Worm (Caenorhabditis elegans) whole organism, young adult: ENCODE data around the gene col-83.

Experiments used
- B0261.1 ChIP-seq: sonication (generic microtip); optimal IDR thresholded peaks from 2 replicates; lab custom pipeline; 2016; ENCODE audit warnings: mild to moderate bottlenecking, missing genetic modification characterization, moderate library complexity, missing compliant biosample characterization
- B0336.3 ChIP-seq: fragments of 200-800 bp; sonication (Bioruptor generic); IDR thresholded peaks from 2 replicates; pipeline ENCODE4 v1.3.6; 2022; ENCODE audit warnings: missing genetic modification characterization, missing compliant biosample characterization
- F22D6.2 ChIP-seq: sonication (generic microtip); optimal IDR thresholded peaks from 2 replicates; lab custom pipeline; 2016; ENCODE audit warnings: mild to moderate bottlenecking, missing genetic modification characterization, missing compliant biosample characterization
- F52B5.7 ChIP-seq: sonication (generic microtip); optimal IDR thresholded peaks from 2 replicates; lab custom pipeline; 2016; ENCODE audit warnings: mild to moderate bottlenecking, missing genetic modification characterization, missing compliant biosample characterization
- K12H6.12 ChIP-seq: fragments of 200-800 bp; sonication (Bioruptor generic); optimal IDR thresholded peaks from 2 replicates; lab custom pipeline; 2018; ENCODE audit warnings: mild to moderate bottlenecking, missing genetic modification characterization, missing compliant biosample characterization
- Y53G8AR.9 ChIP-seq: fragments of 200-800 bp; sonication (Bioruptor generic); conservative IDR thresholded peaks from 2 replicates; pipeline ENCODE4 v1.3.6; 2022; ENCODE audit warnings: missing genetic modification reagents, missing genetic modification characterization, missing compliant biosample characterization
- ZK185.1 ChIP-seq: sonication (generic microtip); optimal IDR thresholded peaks from 2 replicates; lab custom pipeline; 2016; ENCODE audit warnings: mild to moderate bottlenecking, missing genetic modification characterization, missing compliant biosample characterization; ENCODE audit not compliant: poor library complexity, severe bottlenecking
- atf-7 ChIP-seq: sonication (generic microtip); optimal IDR thresholded peaks from 2 replicates; lab custom pipeline; 2017; ENCODE audit warnings: mild to moderate bottlenecking, missing genetic modification characterization, missing compliant biosample characterization
- attf-5 ChIP-seq: fragments of 200-800 bp; sonication (Bioruptor generic); optimal IDR thresholded peaks from 2 replicates; lab custom pipeline; 2018; ENCODE audit warnings: mild to moderate bottlenecking, missing genetic modification characterization, missing compliant biosample characterization
- cebp-1 ChIP-seq, 2 experiments: fragments of 200-800 bp in 1 of 2; sonication (Bioruptor generic) in 1 of 2; sonication (generic microtip) in 1 of 2; IDR thresholded peaks in 1 of 2; optimal IDR thresholded peaks in 1 of 2; 2 replicates each; pipeline versions ENCODE4 v1.3.6 to Lab custom; 2017 to 2022; ENCODE audit warnings: missing compliant biosample characterization in 2 of 2, missing genetic modification characterization in 2 of 2, mild to moderate bottlenecking in 1 of 2, missing genetic modification reagents in 1 of 2, moderate library complexity in 1 of 2
- ceh-40 ChIP-seq: fragments of 200-800 bp; sonication (Bioruptor generic); IDR thresholded peaks from 2 replicates; pipeline ENCODE4 v1.3.6; 2022; ENCODE audit warnings: missing genetic modification characterization, missing compliant biosample characterization
- ceh-58 ChIP-seq: fragments of 200-800 bp; sonication (Bioruptor generic); IDR thresholded peaks from 2 replicates; pipeline ENCODE4 v1.3.6; 2022; ENCODE audit warnings: missing genetic modification characterization, missing compliant biosample characterization
- chd-7 ChIP-seq: sonication (generic microtip); optimal IDR thresholded peaks from 2 replicates; lab custom pipeline; 2016; ENCODE audit warnings: mild to moderate bottlenecking, missing genetic modification characterization, moderate library complexity, missing compliant biosample characterization
- dpl-1 ChIP-seq: fragments of 150-350 bp; optimal IDR thresholded peaks from 2 replicates; lab custom pipeline; 2014; ENCODE audit warnings: missing biosample characterization, missing genetic modification reagents, missing genetic modification characterization
- egl-18 ChIP-seq: fragments of 200-800 bp; sonication (Bioruptor generic); IDR thresholded peaks from 2 replicates; pipeline ENCODE4 v1.3.6; 2022; ENCODE audit warnings: missing genetic modification reagents, missing genetic modification characterization, missing compliant biosample characterization
- hmg-1.2 ChIP-seq: fragments of 200-800 bp; sonication (Bioruptor generic); IDR thresholded peaks from 2 replicates; pipeline ENCODE4 v1.3.6; 2022; ENCODE audit warnings: missing genetic modification reagents, missing genetic modification characterization, missing compliant biosample characterization
- lin-26 ChIP-seq: fragments of 200-800 bp; sonication (Bioruptor generic); IDR thresholded peaks from 2 replicates; pipeline ENCODE4 v1.3.6; 2022; ENCODE audit warnings: missing genetic modification reagents, missing genetic modification characterization, missing compliant biosample characterization
- lin-35 ChIP-seq, 3 experiments: fragments of 150-350 bp in 2 of 3; sonication (generic microtip) in 1 of 3; optimal IDR thresholded peaks; 2 replicates each; lab custom pipeline; 2014 to 2018; ENCODE audit warnings: missing biosample characterization in 3 of 3, missing genetic modification characterization in 3 of 3, missing genetic modification reagents in 3 of 3
- lin-40 ChIP-seq: sonication (generic microtip); optimal IDR thresholded peaks from 2 replicates; lab custom pipeline; 2016; ENCODE audit warnings: missing genetic modification characterization, mild to moderate bottlenecking, missing compliant biosample characterization, missing genotype, missing genetic modification reagents
- lin-54 ChIP-seq: fragments of 200-800 bp; sonication (Bioruptor generic); optimal IDR thresholded peaks from 2 replicates; lab custom pipeline; 2018; ENCODE audit warnings: mild to moderate bottlenecking, missing genetic modification characterization, missing compliant biosample characterization
- madf-10 ChIP-seq: sonication (generic microtip); optimal IDR thresholded peaks from 2 replicates; lab custom pipeline; 2016; ENCODE audit warnings: mild to moderate bottlenecking, missing genetic modification characterization, missing compliant biosample characterization
- madf-3 ChIP-seq: fragments of 200-800 bp; sonication (Bioruptor generic); IDR thresholded peaks from 2 replicates; pipeline ENCODE4 v1.3.6; 2022; ENCODE audit warnings: missing genetic modification reagents, missing genetic modification characterization, missing compliant biosample characterization
- mcd-1 ChIP-seq: fragments of 200-800 bp; sonication (Bioruptor generic); IDR thresholded peaks from 2 replicates; pipeline ENCODE4 v1.3.6; 2022; ENCODE audit warnings: missing genetic modification reagents, missing genetic modification characterization, missing compliant biosample characterization
- mel-28 ChIP-seq: sonication (generic microtip); optimal IDR thresholded peaks from 2 replicates; lab custom pipeline; 2016; ENCODE audit warnings: borderline replicate concordance, mild to moderate bottlenecking, missing genetic modification characterization, missing compliant biosample characterization
- mes-4 ChIP-seq: sonication (generic microtip); optimal IDR thresholded peaks from 2 replicates; lab custom pipeline; 2016; ENCODE audit warnings: missing genotype, missing genetic modification characterization, missing compliant biosample characterization
- mxl-1 ChIP-seq: sonication (generic microtip); optimal IDR thresholded peaks from 2 replicates; lab custom pipeline; 2016; ENCODE audit warnings: missing genetic modification characterization, missing compliant biosample characterization
- nfya-1 ChIP-seq: sonication (generic microtip); optimal IDR thresholded peaks from 2 replicates; lab custom pipeline; 2017; ENCODE audit warnings: antibody characterized with exemption, missing compliant biosample characterization, missing genetic modification characterization, borderline replicate concordance; ENCODE audit not compliant: insufficient read depth
- nfya-2 ChIP-seq: fragments of 200-800 bp; sonication (Bioruptor generic); IDR thresholded peaks from 2 replicates; pipeline ENCODE4 v1.3.6; 2022; ENCODE audit warnings: missing genetic modification reagents, missing genetic modification characterization, missing compliant biosample characterization
- nhr-179 ChIP-seq: sonication (generic microtip); optimal IDR thresholded peaks from 2 replicates; lab custom pipeline; 2016; ENCODE audit warnings: mild to moderate bottlenecking, missing genetic modification characterization, missing compliant biosample characterization
- nhr-90 ChIP-seq: sonication (generic microtip); optimal IDR thresholded peaks from 2 replicates; lab custom pipeline; 2016; ENCODE audit warnings: missing genotype, mild to moderate bottlenecking, missing genetic modification characterization, missing compliant biosample characterization
- pbrm-1 ChIP-seq: fragments of 200-800 bp; sonication (Bioruptor generic); IDR thresholded peaks from 2 replicates; pipeline ENCODE4 v1.3.6; 2022; ENCODE audit warnings: missing genetic modification reagents, missing genetic modification characterization, missing compliant biosample characterization
- rec-8 ChIP-seq, 2 experiments: sonication (generic microtip); optimal IDR thresholded peaks; 2 replicates each; lab custom pipeline; 2016; ENCODE audit warnings: mild to moderate bottlenecking in 2 of 2, missing genetic modification characterization in 2 of 2, missing genetic modification reagents in 2 of 2, missing genotype in 2 of 2, missing biosample characterization in 1 of 2, missing compliant biosample characterization in 1 of 2, moderate library complexity in 1 of 2
- snpc-4 ChIP-seq, 5 experiments: fragments of 150-350 bp in 1 of 5; sonication (generic microtip) in 4 of 5; optimal IDR thresholded peaks; 2 replicates each; lab custom pipeline; 2014 to 2018; ENCODE audit warnings: missing genetic modification characterization in 5 of 5, missing biosample characterization in 3 of 5, antibody characterized with exemption in 2 of 5, mild to moderate bottlenecking in 2 of 5, missing compliant biosample characterization in 2 of 5, missing genotype in 2 of 5, moderate library complexity in 2 of 5, missing genetic modification reagents in 1 of 5
- tlf-1 ChIP-seq: fragments of 200-800 bp; sonication (Bioruptor generic); optimal IDR thresholded peaks from 2 replicates; lab custom pipeline; 2018; ENCODE audit warnings: mild to moderate bottlenecking, missing genetic modification characterization, missing compliant biosample characterization
- xnd-1 ChIP-seq: sonication (generic microtip); optimal IDR thresholded peaks from 2 replicates; lab custom pipeline; 2016; ENCODE audit warnings: missing genotype, missing genetic modification reagents, missing genetic modification characterization, missing compliant biosample characterization
- zfh-2 ChIP-seq: fragments of 200-800 bp; sonication (Bioruptor generic); conservative IDR thresholded peaks from 2 replicates; pipeline ENCODE4 v1.3.6; 2022; ENCODE audit warnings: missing genetic modification reagents, missing genetic modification characterization, missing compliant biosample characterization
- ztf-18 ChIP-seq: sonication (generic microtip); optimal IDR thresholded peaks from 2 replicates; lab custom pipeline; 2016; ENCODE audit warnings: missing genotype, mild to moderate bottlenecking, missing genetic modification characterization, missing compliant biosample characterization
- ztf-26 ChIP-seq: sonication (generic microtip); optimal IDR thresholded peaks from 2 replicates; lab custom pipeline; 2017; ENCODE audit warnings: missing genetic modification characterization, missing compliant biosample characterization

col-83 gene

ce11 chrII:11042878-11043331, 2.9 kb downstream of the col-83 start (continued):
- peak; percentile 22 for TF ChIP-seq ZK185.1
- peak in 1 of 3 experiments; percentile 7 for TF ChIP-seq lin-35 (GFP tag; optimal IDR thresholded peaks at IDR 0.05; lab: Kevin White, UChicago)
- peak; percentile 1 for TF ChIP-seq chd-7
- TF ChIP-seq ceh-58 (GFP tag; lab: Robert Waterston, UW): no peak
- TF ChIP-seq nfya-2 (GFP tag; lab: Robert Waterston, UW): no peak
- no peak for TF ChIP-seq nhr-179
- TF ChIP-seq mxl-1 (tag; lab: Kevin White, UChicago): no peak

- no peak for TF ChIP-seq dpl-1 (GFP tag; lab: Kevin White, UChicago)
- peak; percentile 15 for TF ChIP-seq K12H6.12 (tag; lab: Kevin White, UChicago)
- no peak for TF ChIP-seq madf-10
- TF ChIP-seq zfh-2 (GFP tag; lab: Robert Waterston, UW): peak; percentile 31; the same call in 1 of the 2 replicates
- no peak for TF ChIP-seq snpc-4 (GFP tag; optimal IDR thresholded peaks at IDR 0.05; lab: Kevin White, UChicago)
- TF ChIP-seq snpc-4 (tag; optimal IDR thresholded peaks at IDR 0.05; lab: Kevin White, UChicago): peak in 2 of 4 experiments; percentile 5 to 11
- TF ChIP-seq lin-54: no peak
- TF ChIP-seq atf-7: peak; percentile 10
- 0 out of 2 replicates have a peak, but pooled peaks have one; percentile 24 for TF ChIP-seq mcd-1 (GFP tag; lab: Robert Waterston, UW)
- TF ChIP-seq B0261.1 (tag; lab: Kevin White, UChicago): no peak
- no peak for TF ChIP-seq rec-8 (tag; optimal IDR thresholded peaks at IDR 0.05; lab: Kevin White, UChicago)
- no peak for TF ChIP-seq B0336.3
- TF ChIP-seq mes-4 (tag; lab: Kevin White, UChicago): no peak
- TF ChIP-seq lin-26 (GFP tag; lab: Robert Waterston, UW): 0 out of 2 replicates have a peak, but pooled peaks have one; percentile 24
- TF ChIP-seq ztf-18: no peak
- no peak for TF ChIP-seq egl-18
- peak in 1 of 3 experiments; percentile 25 for TF ChIP-seq lin-35 (GFP tag; optimal IDR thresholded peaks at IDR 0.05; lab: Kevin White, UChicago)
- no peak for TF ChIP-seq xnd-1 (tag; lab: Kevin White, UChicago)
- no peak for TF ChIP-seq cebp-1 (GFP tag; IDR thresholded peaks at IDR 0.05; lab: Robert Waterston, UW)
- TF ChIP-seq cebp-1 (tag; optimal IDR thresholded peaks at IDR 0.05; lab: Kevin White, UChicago): peak; percentile 18
- 0 out of 2 replicates have a peak, but pooled peaks have one; percentile 44 for TF ChIP-seq madf-3 (GFP tag; lab: Robert Waterston, UW)
- TF ChIP-seq attf-5: peak; percentile 36
- no peak for TF ChIP-seq ztf-26
- peak; percentile 8 for TF ChIP-seq lin-40
- TF ChIP-seq pbrm-1: 0 out of 2 replicates have a peak, but pooled peaks have one; percentile 33
- TF ChIP-seq ceh-40 (GFP tag; lab: Robert Waterston, UW): no peak
- TF ChIP-seq, all 124 proteins: peak for 12
These were observed 3.9 kb downstream of the col-83 start for ce11 chrII:11041846-11042262.

- TF ChIP-seq F22D6.2 (tag; lab: Kevin White, UChicago): no peak
- TF ChIP-seq Y53G8AR.9 (GFP tag; lab: Robert Waterston, UW): no peak
- TF ChIP-seq B0261.1 (tag; lab: Kevin White, UChicago): no peak
- TF ChIP-seq tlf-1: no peak
- TF ChIP-seq F52B5.7: no peak
- no peak for TF ChIP-seq nhr-90 (tag; lab: Kevin White, UChicago)
- TF ChIP-seq ztf-26: no peak
- TF ChIP-seq mel-28 (tag; lab: Kevin White, UChicago): no peak
- TF ChIP-seq nfya-1 (tag; lab: Kevin White, UChicago): no peak
- no peak for TF ChIP-seq ceh-58 (GFP tag; lab: Robert Waterston, UW)
- TF ChIP-seq hmg-1.2 (GFP tag; lab: Robert Waterston, UW): no peak
These were observed 4.7 kb downstream of the col-83 start, which contains the start of gene cey-1 for ce11 chrII:11041027-11041426. TSS of gene cey-1 (minus strand) at chrII:11041206.
